Worm (Caenorhabditis elegans): ENCODE data around the gene ttn-1.

ttn-1 gene

DNA sequence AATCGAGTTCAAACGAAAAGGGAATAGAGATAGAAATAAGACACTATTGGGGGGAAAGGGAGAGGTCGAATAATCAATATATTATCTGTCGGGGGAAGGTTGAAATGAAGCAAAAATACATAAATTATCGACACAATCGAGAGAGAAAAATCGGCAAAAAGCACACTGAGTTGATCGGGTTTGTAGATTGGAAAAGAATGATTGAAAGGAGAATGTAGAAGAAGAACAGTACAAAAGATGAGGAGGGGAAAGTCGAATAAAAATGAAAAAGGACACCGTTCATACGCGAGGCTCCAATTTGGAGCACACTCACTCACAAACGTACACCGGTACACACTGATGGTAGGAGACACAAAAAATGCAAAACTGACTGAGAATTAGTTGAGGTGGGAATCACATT is 18.9 kb upstream of the ttn-1 start:
- TF ChIP-seq hmg-4 (GFP tag; optimal IDR thresholded peaks at IDR 0.05) = no peak
- no peak for TF ChIP-seq ceh-36 (tag; optimal IDR thresholded peaks at IDR 0.05)
- TF ChIP-seq B0310.2 (tag; optimal IDR thresholded peaks at IDR 0.05) = no peak
- no peak for TF ChIP-seq sea-1 (GFP tag; conservative IDR thresholded peaks at IDR 0.05)
- no peak for TF ChIP-seq ama-1 (optimal IDR thresholded peaks at IDR 0.05)
- TF ChIP-seq tra-4 (tag; optimal IDR thresholded peaks at IDR 0.05) = no peak
- no peak for TF ChIP-seq hnd-1 (tag; optimal IDR thresholded peaks at IDR 0.05)
- no peak for TF ChIP-seq ets-7 (tag; optimal IDR thresholded peaks at IDR 0.05)
- no peak for TF ChIP-seq tbx-11 (GFP tag; IDR thresholded peaks at IDR 0.05)
- TF ChIP-seq aly-1 (tag; optimal IDR thresholded peaks at IDR 0.05) = no peak
- TF ChIP-seq tbx-37 (GFP tag; conservative IDR thresholded peaks at IDR 0.05) = no peak
- no peak for TF ChIP-seq scrt-1 (GFP tag; IDR thresholded peaks at IDR 0.05)
- no peak for TF ChIP-seq flt-1 (GFP tag; IDR thresholded peaks at IDR 0.05)

DNA sequence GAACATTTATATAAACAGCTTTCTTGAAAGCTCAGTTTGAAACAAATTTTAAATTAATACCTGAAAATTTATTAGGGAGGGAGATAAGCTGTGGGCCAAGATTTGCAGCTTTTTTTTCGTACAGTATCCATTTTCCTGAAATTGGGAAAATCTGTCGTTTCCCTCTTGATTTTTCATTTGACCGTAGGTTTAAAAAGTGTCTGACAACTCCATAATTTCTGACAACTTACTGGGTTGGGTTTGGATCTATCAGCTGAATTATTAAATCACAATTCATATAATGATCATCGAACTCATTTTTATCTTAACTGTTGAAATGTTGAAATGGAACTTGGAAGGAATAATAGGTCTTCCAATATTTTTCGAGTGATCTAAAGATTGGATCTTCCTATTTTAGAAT is 18.3 kb upstream of the ttn-1 start:
- no peak for TF ChIP-seq hnd-1 (tag; optimal IDR thresholded peaks at IDR 0.05)
- TF ChIP-seq ceh-13 (GFP tag; optimal IDR thresholded peaks at IDR 0.05) = no peak
- TF ChIP-seq F13C5.2 (tag; optimal IDR thresholded peaks at IDR 0.05) = no peak
- TF ChIP-seq pes-1 (GFP tag; IDR thresholded peaks at IDR 0.05) = no peak
- TF ChIP-seq ceh-36 (tag; optimal IDR thresholded peaks at IDR 0.05) = no peak
- TF ChIP-seq tbx-37 (GFP tag; conservative IDR thresholded peaks at IDR 0.05) = no peak
- no peak for TF ChIP-seq aly-1 (tag; optimal IDR thresholded peaks at IDR 0.05)
- no peak for TF ChIP-seq B0310.2 (tag; optimal IDR thresholded peaks at IDR 0.05)
- TF ChIP-seq flt-1 (GFP tag; IDR thresholded peaks at IDR 0.05) = no peak
- TF ChIP-seq ama-1 (optimal IDR thresholded peaks at IDR 0.05) = no peak

- TF ChIP-seq F13C5.2 (tag; optimal IDR thresholded peaks at IDR 0.05) = no peak
- TF ChIP-seq ceh-13 (GFP tag; optimal IDR thresholded peaks at IDR 0.05) = no peak
- no peak for TF ChIP-seq ets-7 (tag; optimal IDR thresholded peaks at IDR 0.05)
- TF ChIP-seq hmbx-1 (tag; optimal IDR thresholded peaks at IDR 0.05) = no peak
- no peak for TF ChIP-seq hnd-1 (tag; optimal IDR thresholded peaks at IDR 0.05)
- TF ChIP-seq tra-4 (tag; optimal IDR thresholded peaks at IDR 0.05) = no peak
- TF ChIP-seq tbx-11 (GFP tag; IDR thresholded peaks at IDR 0.05) = no peak
- TF ChIP-seq flt-1 (GFP tag; IDR thresholded peaks at IDR 0.05) = no peak
- no peak for TF ChIP-seq sea-1 (GFP tag; conservative IDR thresholded peaks at IDR 0.05)
- no peak for TF ChIP-seq ama-1 (optimal IDR thresholded peaks at IDR 0.05)
- TF ChIP-seq scrt-1 (GFP tag; IDR thresholded peaks at IDR 0.05) = no peak
- TF ChIP-seq aly-1 (tag; optimal IDR thresholded peaks at IDR 0.05) = no peak
- no peak for TF ChIP-seq B0310.2 (tag; optimal IDR thresholded peaks at IDR 0.05)
- no peak for TF ChIP-seq pes-1 (GFP tag; IDR thresholded peaks at IDR 0.05)
- no peak for TF ChIP-seq hmg-4 (GFP tag; optimal IDR thresholded peaks at IDR 0.05)
- TF ChIP-seq tbx-37 (GFP tag; conservative IDR thresholded peaks at IDR 0.05) = no peak
Observed at ce11 chrV:6217834-6218233, 15.4 kb upstream of the ttn-1 start, which contains the start of gene str-206. Gene str-206, plus strand, starts transcription at chrV:6218134.

DNA sequence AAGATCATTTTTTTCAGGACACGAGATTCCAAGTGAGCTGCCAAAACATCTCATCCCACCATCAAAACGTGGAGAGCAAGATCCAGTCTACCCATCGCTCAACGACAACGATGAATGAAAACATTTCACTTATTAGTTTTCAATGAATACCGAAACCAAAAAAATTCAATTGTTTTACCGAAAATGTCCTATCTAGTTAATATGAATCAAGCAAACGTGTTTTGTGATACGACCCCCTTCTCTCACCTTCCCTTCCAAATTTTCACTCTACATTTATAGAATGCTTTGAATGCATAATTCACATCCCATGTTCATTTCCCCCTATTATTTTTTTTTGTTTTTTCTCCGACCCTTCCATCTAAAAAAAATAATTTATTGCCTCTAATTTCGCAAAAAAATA is 14.7 kb upstream of the ttn-1 start:
- no peak for TF ChIP-seq aly-1 (tag; optimal IDR thresholded peaks at IDR 0.05)
- no peak for TF ChIP-seq hnd-1 (tag; optimal IDR thresholded peaks at IDR 0.05)
- no peak for TF ChIP-seq ama-1 (optimal IDR thresholded peaks at IDR 0.05)
- TF ChIP-seq hmg-4 (GFP tag; optimal IDR thresholded peaks at IDR 0.05) = no peak
- no peak for TF ChIP-seq scrt-1 (GFP tag; IDR thresholded peaks at IDR 0.05)
- no peak for TF ChIP-seq flt-1 (GFP tag; IDR thresholded peaks at IDR 0.05)
- TF ChIP-seq F13C5.2 (tag; optimal IDR thresholded peaks at IDR 0.05) = no peak
- TF ChIP-seq tbx-11 (GFP tag; IDR thresholded peaks at IDR 0.05) = no peak
- no peak for TF ChIP-seq pes-1 (GFP tag; IDR thresholded peaks at IDR 0.05)

ce11 chrV:6214465-6214864 is 12.0 kb upstream of the ttn-1 start:
- TF ChIP-seq scrt-1 (GFP tag; IDR thresholded peaks at IDR 0.05) (no peak), F13C5.2 (tag; optimal IDR thresholded peaks at IDR 0.05) (no peak), hnd-1 (tag; optimal IDR thresholded peaks at IDR 0.05) (no peak), hmg-4 (GFP tag; optimal IDR thresholded peaks at IDR 0.05) (no peak), ceh-13 (GFP tag; optimal IDR thresholded peaks at IDR 0.05) (no peak), ama-1 (optimal IDR thresholded peaks at IDR 0.05) (no peak), aly-1 (tag; optimal IDR thresholded peaks at IDR 0.05) (no peak), ceh-36 (tag; optimal IDR thresholded peaks at IDR 0.05) (no peak), B0310.2 (tag; optimal IDR thresholded peaks at IDR 0.05) (no peak), tbx-11 (GFP tag; IDR thresholded peaks at IDR 0.05) (no peak)

DNA sequence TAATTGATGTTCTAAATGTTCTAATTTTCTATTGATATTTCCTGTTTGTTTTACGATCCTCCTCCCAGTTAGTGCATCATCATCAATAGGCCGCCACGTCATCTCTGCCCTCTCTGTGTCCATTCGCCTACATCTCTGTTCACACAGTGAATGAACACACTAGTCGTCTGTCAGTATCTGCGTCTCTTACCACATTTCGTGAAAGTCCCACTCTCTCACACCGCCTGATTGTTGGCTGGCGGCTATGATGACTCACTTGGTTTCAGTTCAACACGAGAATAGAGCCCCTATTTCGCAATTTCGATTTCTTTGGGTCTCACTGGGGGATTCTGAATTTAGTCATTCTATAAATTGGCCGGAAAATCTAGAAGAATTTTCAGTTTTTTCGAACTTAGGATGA is 11.4 kb upstream of the ttn-1 start:
- TF ChIP-seq hnd-1 (tag; optimal IDR thresholded peaks at IDR 0.05) = no peak
- TF ChIP-seq aly-1 (tag; optimal IDR thresholded peaks at IDR 0.05) = no peak
- TF ChIP-seq tra-4 (tag; optimal IDR thresholded peaks at IDR 0.05) = no peak
- TF ChIP-seq sea-1 (GFP tag; conservative IDR thresholded peaks at IDR 0.05) = 0 out of 2 replicates have a peak, but pooled peaks have one; percentile 44
- no peak for TF ChIP-seq F13C5.2 (tag; optimal IDR thresholded peaks at IDR 0.05)
- no peak for TF ChIP-seq tbx-11 (GFP tag; IDR thresholded peaks at IDR 0.05)

- TF ChIP-seq hnd-1 (tag; optimal IDR thresholded peaks at IDR 0.05) (no peak), pes-1 (GFP tag; IDR thresholded peaks at IDR 0.05) (no peak), hmbx-1 (tag; optimal IDR thresholded peaks at IDR 0.05) (no peak), ceh-36 (tag; optimal IDR thresholded peaks at IDR 0.05) (no peak), tbx-11 (GFP tag; IDR thresholded peaks at IDR 0.05) (no peak), aly-1 (tag; optimal IDR thresholded peaks at IDR 0.05) (no peak), ets-7 (tag; optimal IDR thresholded peaks at IDR 0.05) (no peak), tbx-37 (GFP tag; conservative IDR thresholded peaks at IDR 0.05) (no peak), sea-1 (GFP tag; conservative IDR thresholded peaks at IDR 0.05) (no peak), tra-4 (tag; optimal IDR thresholded peaks at IDR 0.05) (no peak), ceh-13 (GFP tag; optimal IDR thresholded peaks at IDR 0.05) (no peak), ama-1 (optimal IDR thresholded peaks at IDR 0.05) (no peak), hmg-4 (GFP tag; optimal IDR thresholded peaks at IDR 0.05) (no peak)
Observed at ce11 chrV:6213216-6213735, 10.8 kb upstream of the ttn-1 start.

DNA sequence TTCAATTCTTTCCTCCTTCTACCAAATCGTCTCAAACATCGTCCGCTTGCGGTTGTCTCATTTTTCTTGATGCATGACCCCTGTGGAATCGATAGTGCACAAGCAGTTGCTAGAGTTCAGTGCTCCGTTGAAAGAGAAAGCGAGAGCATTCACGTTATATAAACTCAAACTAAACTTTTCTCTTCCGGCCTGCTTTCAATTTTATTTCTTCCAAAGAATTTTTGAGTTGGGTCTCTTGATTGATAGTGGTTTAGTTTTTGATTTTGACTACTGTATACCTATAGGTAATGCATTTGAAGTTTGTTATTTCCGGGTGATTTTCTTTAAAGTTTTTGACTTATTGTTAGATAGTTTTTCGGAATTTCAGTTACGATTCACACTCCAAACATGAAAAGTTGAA is 10.1 kb upstream of the ttn-1 start:
- TF ChIP-seq scrt-1 (GFP tag; IDR thresholded peaks at IDR 0.05) (no peak), pes-1 (GFP tag; IDR thresholded peaks at IDR 0.05) (no peak), tbx-37 (GFP tag; conservative IDR thresholded peaks at IDR 0.05) (no peak), hmg-4 (GFP tag; optimal IDR thresholded peaks at IDR 0.05) (no peak)

Data from whole organism, early embryonic.